Worm (Caenorhabditis elegans) whole organism, L1 larva: ENCODE measurements around the gene twk-48.

Source experiments
- C04F5.9 ChIP-seq: sonication (generic microtip); optimal IDR thresholded peaks from 2 replicates; lab custom pipeline; 2016; ENCODE audit warnings: missing genetic modification characterization, missing compliant biosample characterization
- F16B12.6 ChIP-seq: fragments of 150-350 bp; optimal IDR thresholded peaks from 2 replicates; lab custom pipeline; 2014; ENCODE audit warnings: missing biosample characterization, missing genetic modification characterization
- Y116A8C.19 ChIP-seq: sonication (generic microtip); optimal IDR thresholded peaks from 2 replicates; lab custom pipeline; 2016; ENCODE audit warnings: missing compliant biosample characterization, missing genetic modification characterization, borderline replicate concordance
- ama-1 ChIP-seq: fragments of 150-350 bp; optimal IDR thresholded peaks from 2 replicates; lab custom pipeline; 2014
- ceh-82 ChIP-seq, 3 experiments: fragments of 150-350 bp in 1 of 3; sonication (generic microtip) in 2 of 3; optimal IDR thresholded peaks; 2 replicates each; lab custom pipeline; 2014 to 2017; ENCODE audit warnings: missing biosample characterization in 3 of 3, missing genetic modification characterization in 3 of 3
- ceh-88 ChIP-seq: fragments of 200-800 bp; sonication (Bioruptor generic); IDR thresholded peaks from 2 replicates; pipeline ENCODE4 v1.3.6; 2022; ENCODE audit warnings: missing genetic modification characterization, missing compliant biosample characterization
- ceh-90 ChIP-seq: sonication (generic microtip); optimal IDR thresholded peaks from 2 replicates; lab custom pipeline; 2016; ENCODE audit warnings: missing genetic modification characterization, missing compliant biosample characterization
- dpl-1 ChIP-seq, 3 experiments: fragments of 150-350 bp in 2 of 3; sonication (generic microtip) in 1 of 3; optimal IDR thresholded peaks; 2 replicates each; lab custom pipeline; 2014 to 2017; ENCODE audit warnings: missing biosample characterization in 3 of 3, missing genetic modification characterization in 3 of 3, missing genetic modification reagents in 3 of 3
- dsc-1 ChIP-seq: sonication (generic microtip); optimal IDR thresholded peaks from 2 replicates; lab custom pipeline; 2016; ENCODE audit warnings: mild to moderate bottlenecking, missing genetic modification characterization, missing compliant biosample characterization
- efl-1 ChIP-seq, 4 experiments: fragments of 150-350 bp; optimal IDR thresholded peaks in 3 of 4; peaks in 1 of 4; 1 replicate in 1 of 4; 2 replicates in 3 of 4; lab custom pipeline; 2014; ENCODE audit warnings: missing biosample characterization in 2 of 4, missing genetic modification characterization in 2 of 4, missing genetic modification reagents in 2 of 4
- egl-27 ChIP-seq, 2 experiments: fragments of 150-350 bp in 1 of 2; sonication (generic microtip); optimal IDR thresholded peaks; 3 replicates each; lab custom pipeline; 2017 to 2018; ENCODE audit warnings: missing biosample characterization in 2 of 2, missing genetic modification characterization in 2 of 2, missing genetic modification reagents in 2 of 2
- elt-2 ChIP-seq: sonication (generic microtip); optimal IDR thresholded peaks from 2 replicates; lab custom pipeline; 2016; ENCODE audit warnings: missing genetic modification characterization, mild to moderate bottlenecking, inconsistent platforms, missing compliant biosample characterization, missing genetic modification reagents
- ets-5 ChIP-seq: fragments of 200-800 bp; sonication (Bioruptor generic); IDR thresholded peaks from 2 replicates; pipeline ENCODE4 v1.3.6; 2022; ENCODE audit warnings: missing genetic modification characterization, missing compliant biosample characterization
- fkh-8 ChIP-seq: sonication (generic microtip); optimal IDR thresholded peaks from 2 replicates; lab custom pipeline; 2016; ENCODE audit warnings: mild to moderate bottlenecking, missing genetic modification characterization, missing compliant biosample characterization
- grh-1 ChIP-seq: fragments of 200-800 bp; sonication (Bioruptor generic); IDR thresholded peaks from 2 replicates; pipeline ENCODE4 v1.3.6; 2022; ENCODE audit warnings: missing genetic modification reagents, missing genetic modification characterization, missing compliant biosample characterization
- hpl-2 ChIP-seq: fragments of 150-350 bp; optimal IDR thresholded peaks from 2 replicates; lab custom pipeline; 2014; ENCODE audit warnings: missing biosample characterization, missing genetic modification reagents, missing genetic modification characterization
- irx-1 ChIP-seq: sonication (generic microtip); optimal IDR thresholded peaks from 2 replicates; lab custom pipeline; 2016; ENCODE audit warnings: missing genetic modification characterization, missing compliant biosample characterization
- isw-1 ChIP-seq: fragments of 200-800 bp; sonication (Bioruptor generic); IDR thresholded peaks from 2 replicates; pipeline ENCODE4 v1.3.6; 2022; ENCODE audit warnings: missing genetic modification characterization, missing compliant biosample characterization
- jun-1 ChIP-seq: fragments of 150-350 bp; optimal IDR thresholded peaks from 2 replicates; lab custom pipeline; 2014; ENCODE audit warnings: missing biosample characterization, missing genetic modification reagents, missing genetic modification characterization
- lin-13 ChIP-seq: fragments of 150-350 bp; optimal IDR thresholded peaks from 2 replicates; lab custom pipeline; 2014; ENCODE audit warnings: missing biosample characterization, missing genetic modification reagents, missing genetic modification characterization
- lin-14 ChIP-seq: fragments of 200-800 bp; sonication (Bioruptor generic); optimal IDR thresholded peaks from 2 replicates; lab custom pipeline; 2018; ENCODE audit warnings: mild to moderate bottlenecking, missing genetic modification characterization, moderate library complexity, missing compliant biosample characterization
- lin-15B ChIP-seq: fragments of 150-350 bp; sonication (generic microtip); optimal IDR thresholded peaks from 3 replicates; lab custom pipeline; 2014; ENCODE audit warnings: missing biosample characterization, missing genetic modification characterization
- lin-39 ChIP-seq: fragments of 150-350 bp; optimal IDR thresholded peaks from 2 replicates; lab custom pipeline; 2014; ENCODE audit warnings: missing biosample characterization, missing genetic modification reagents, missing genetic modification characterization
- lsy-2 ChIP-seq, 2 experiments: fragments of 150-350 bp; optimal IDR thresholded peaks; 2 replicates each; lab custom pipeline; 2014; ENCODE audit warnings: missing biosample characterization in 2 of 2, missing genetic modification characterization in 2 of 2
- mab-9 ChIP-seq: fragments of 200-800 bp; sonication (Bioruptor generic); IDR thresholded peaks from 2 replicates; pipeline ENCODE4 v1.3.6; 2022; ENCODE audit warnings: missing genetic modification reagents, missing genetic modification characterization, missing compliant biosample characterization
- mdl-1 ChIP-seq, 2 experiments: fragments of 150-350 bp; optimal IDR thresholded peaks; 2 replicates each; lab custom pipeline; 2014 to 2017; ENCODE audit warnings: missing biosample characterization in 2 of 2, missing genetic modification characterization in 2 of 2, inconsistent platforms in 1 of 2
- mef-2 ChIP-seq: fragments of 150-350 bp; optimal IDR thresholded peaks from 2 replicates; lab custom pipeline; 2014; ENCODE audit warnings: missing biosample characterization, missing genetic modification characterization
- mep-1 ChIP-seq: fragments of 150-350 bp; optimal IDR thresholded peaks from 2 replicates; lab custom pipeline; 2014; ENCODE audit warnings: missing biosample characterization, missing genetic modification characterization
- nhr-19 ChIP-seq: fragments of 200-800 bp; sonication (Bioruptor generic); conservative IDR thresholded peaks from 2 replicates; pipeline ENCODE4 v1.3.6; 2022; ENCODE audit warnings: missing genetic modification characterization, missing compliant biosample characterization
- nhr-20 ChIP-seq: sonication (generic microtip); optimal IDR thresholded peaks from 2 replicates; lab custom pipeline; 2016; ENCODE audit warnings: mild to moderate bottlenecking, missing genetic modification characterization, missing compliant biosample characterization
- nhr-47 ChIP-seq: sonication (generic microtip); optimal IDR thresholded peaks from 2 replicates; lab custom pipeline; 2016; ENCODE audit warnings: mild to moderate bottlenecking, missing genetic modification characterization, moderate library complexity, missing compliant biosample characterization
- nhr-71 ChIP-seq: sonication (generic microtip); optimal IDR thresholded peaks from 2 replicates; lab custom pipeline; 2016; ENCODE audit warnings: mild to moderate bottlenecking, missing genetic modification characterization, moderate library complexity, missing compliant biosample characterization
- nhr-77 ChIP-seq: fragments of 150-350 bp; optimal IDR thresholded peaks from 2 replicates; lab custom pipeline; 2014; ENCODE audit warnings: missing biosample characterization, missing genetic modification characterization
- nhr-84 ChIP-seq: sonication (generic microtip); optimal IDR thresholded peaks from 2 replicates; lab custom pipeline; 2017; ENCODE audit warnings: missing biosample characterization, missing genetic modification characterization
- nhr-85 ChIP-seq: sonication (generic microtip); peaks from one replicate; lab custom pipeline; 2016; ENCODE audit warnings: missing genetic modification characterization, inconsistent platforms, missing compliant biosample characterization
- nhr-90 ChIP-seq: sonication (generic microtip); optimal IDR thresholded peaks from 2 replicates; lab custom pipeline; 2016; ENCODE audit warnings: mild to moderate bottlenecking, missing genetic modification characterization, missing compliant biosample characterization; ENCODE audit not compliant: poor library complexity
- pag-3 ChIP-seq: sonication (generic microtip); optimal IDR thresholded peaks from 2 replicates; lab custom pipeline; 2017; ENCODE audit warnings: missing genetic modification characterization, mild to moderate bottlenecking, missing compliant biosample characterization, antibody characterized with exemption, borderline replicate concordance; ENCODE audit not compliant: insufficient read depth
- pax-3 ChIP-seq: fragments of 200-800 bp; sonication (Bioruptor generic); optimal IDR thresholded peaks from 2 replicates; lab custom pipeline; 2018; ENCODE audit warnings: mild to moderate bottlenecking, missing genetic modification characterization, moderate library complexity, missing compliant biosample characterization
- pqm-1 ChIP-seq: sonication (generic microtip); optimal IDR thresholded peaks from 3 replicates; lab custom pipeline; 2017; ENCODE audit warnings: missing biosample characterization, missing genetic modification characterization
- skn-1 ChIP-seq: fragments of 150-350 bp; optimal IDR thresholded peaks from 2 replicates; lab custom pipeline; 2014; ENCODE audit warnings: missing biosample characterization, missing genetic modification characterization
- snu-23 ChIP-seq: sonication (generic microtip); optimal IDR thresholded peaks from 2 replicates; lab custom pipeline; 2016; ENCODE audit warnings: missing genetic modification characterization, missing compliant biosample characterization
- sptf-1 ChIP-seq: fragments of 150-350 bp; optimal IDR thresholded peaks from 2 replicates; lab custom pipeline; 2014; ENCODE audit warnings: missing biosample characterization, missing genetic modification characterization
- sup-37 ChIP-seq: fragments of 200-800 bp; sonication (Bioruptor generic); optimal IDR thresholded peaks from 2 replicates; lab custom pipeline; 2018; ENCODE audit warnings: mild to moderate bottlenecking, missing genetic modification characterization, missing compliant biosample characterization
- swsn-7 ChIP-seq: sonication (generic microtip); optimal IDR thresholded peaks from 2 replicates; lab custom pipeline; 2016; ENCODE audit warnings: missing genetic modification characterization, missing compliant biosample characterization
- tbx-2 ChIP-seq: sonication (generic microtip); optimal IDR thresholded peaks from 2 replicates; lab custom pipeline; 2016; ENCODE audit warnings: missing genetic modification characterization, missing compliant biosample characterization
- unc-130 ChIP-seq: fragments of 150-350 bp; optimal IDR thresholded peaks from 2 replicates; lab custom pipeline; 2017; ENCODE audit warnings: missing biosample characterization, missing genetic modification characterization, inconsistent platforms
- unc-98 ChIP-seq: fragments of 200-800 bp; sonication (Bioruptor generic); IDR thresholded peaks from 2 replicates; pipeline ENCODE4 v1.3.6; 2022; ENCODE audit warnings: missing genetic modification characterization, missing compliant biosample characterization
- vab-15 ChIP-seq: sonication (generic microtip); optimal IDR thresholded peaks from 2 replicates; lab custom pipeline; 2017; ENCODE audit warnings: missing genotype, mild to moderate bottlenecking, missing genetic modification characterization, missing compliant biosample characterization
- xbp-1 ChIP-seq: sonication (generic microtip); optimal IDR thresholded peaks from 2 replicates; lab custom pipeline; 2016; ENCODE audit warnings: missing genetic modification characterization, missing compliant biosample characterization
- zag-1 ChIP-seq: fragments of 150-350 bp; optimal IDR thresholded peaks from 2 replicates; lab custom pipeline; 2014; ENCODE audit warnings: missing biosample characterization, missing genetic modification characterization
- zip-4 ChIP-seq: fragments of 200-800 bp; sonication (Bioruptor generic); optimal IDR thresholded peaks from 2 replicates; lab custom pipeline; 2018; ENCODE audit warnings: mild to moderate bottlenecking, missing genetic modification characterization, moderate library complexity, missing compliant biosample characterization
- ztf-11 ChIP-seq, 2 experiments: sonication (generic microtip); optimal IDR thresholded peaks; 2 replicates each; lab custom pipeline; 2016 to 2017; ENCODE audit warnings: missing genetic modification characterization in 2 of 2, missing biosample characterization in 1 of 2, missing compliant biosample characterization in 1 of 2
- ztf-4 ChIP-seq: fragments of 150-350 bp; optimal IDR thresholded peaks from 2 replicates; lab custom pipeline; 2014; ENCODE audit warnings: missing biosample characterization, missing genetic modification characterization

The twk-48 gene

DNA sequence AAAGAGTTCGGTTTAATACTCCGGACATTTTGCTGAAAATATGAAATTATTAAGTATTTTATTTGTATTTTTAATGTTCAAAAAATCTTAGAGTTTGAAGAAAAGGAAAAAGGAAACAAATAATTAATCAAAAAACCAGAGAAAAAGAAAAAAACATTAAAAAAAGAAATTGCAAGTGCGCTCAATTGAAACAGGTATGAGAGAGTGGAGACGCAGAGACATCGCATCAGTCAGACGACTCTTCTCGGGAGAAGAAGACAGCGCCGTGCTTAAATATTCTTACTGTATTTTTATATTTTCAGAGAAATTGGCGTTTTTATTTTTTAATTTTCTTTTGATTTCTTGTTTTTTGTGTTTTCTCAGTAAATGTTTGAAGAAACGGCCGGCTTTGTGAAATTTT is 12.4 kb upstream of the twk-48 start, which contains the start of gene mrpl-36:
Gene mrpl-36, minus strand, starts transcription at position 34 of the 400 bp plus-strand sequence.
- TF ChIP-seq grh-1 = no peak
- peak; percentile 30 for TF ChIP-seq nhr-20
- no peak for TF ChIP-seq pax-3 (tag; lab: Kevin White, UChicago)
- no peak for TF ChIP-seq pag-3
- TF ChIP-seq ceh-88 = no peak
- no peak for TF ChIP-seq nhr-77 (tag; lab: Kevin White, UChicago)
- no peak for TF ChIP-seq hpl-2 (GFP tag; lab: Kevin White, UChicago)
- TF ChIP-seq F16B12.6 (tag; lab: Kevin White, UChicago) = peak; percentile 33
- TF ChIP-seq dpl-1 (GFP tag; optimal IDR thresholded peaks at IDR 0.05; lab: Kevin White, UChicago) = peak; percentile 33 to 64 (median 39)
- peak; percentile 9 for TF ChIP-seq lin-15B (tag; lab: Kevin White, UChicago)
- TF ChIP-seq lin-39 = no peak
- TF ChIP-seq dsc-1 (tag; lab: Kevin White, UChicago) = no peak
- TF ChIP-seq mab-9 (GFP tag; lab: Robert Waterston, UW) = no peak
- no peak for TF ChIP-seq lin-14 (GFP tag; lab: Kevin White, UChicago)
- TF ChIP-seq zip-4 = no peak
- no peak for TF ChIP-seq sptf-1
- TF ChIP-seq pqm-1 (tag; lab: Kevin White, UChicago) = no peak
- TF ChIP-seq nhr-90 (tag; lab: Kevin White, UChicago) = no peak
- TF ChIP-seq ets-5 (GFP tag; lab: Robert Waterston, UW) = no peak
- TF ChIP-seq nhr-84 (tag; lab: Kevin White, UChicago) = no peak
- TF ChIP-seq swsn-7 (tag; lab: Kevin White, UChicago) = peak; percentile 4
- TF ChIP-seq irx-1 (tag; lab: Kevin White, UChicago) = no peak
- TF ChIP-seq mep-1 (tag; lab: Kevin White, UChicago) = peak; percentile 38
- no peak for TF ChIP-seq isw-1 (GFP tag; lab: Robert Waterston, UW)
- TF ChIP-seq fkh-8 (tag; lab: Kevin White, UChicago) = no peak
- TF ChIP-seq skn-1 = peak; percentile 40
- TF ChIP-seq vab-15 (tag; lab: Kevin White, UChicago) = no peak
- no peak for TF ChIP-seq nhr-85 (tag; lab: Kevin White, UChicago)
- no peak for TF ChIP-seq C04F5.9 (tag; lab: Kevin White, UChicago)
- TF ChIP-seq unc-98 = no peak
- TF ChIP-seq mdl-1 (tag; optimal IDR thresholded peaks at IDR 0.05; lab: Kevin White, UChicago) = peak in 1 of 2 experiments; percentile 5
- no peak for TF ChIP-seq xbp-1 (tag; lab: Kevin White, UChicago)
- peak in 1 of 3 experiments; percentile 36 for TF ChIP-seq ceh-82 (tag; optimal IDR thresholded peaks at IDR 0.05; lab: Kevin White, UChicago)
- no peak for TF ChIP-seq Y116A8C.19
- TF ChIP-seq lin-13 = no peak
- TF ChIP-seq nhr-19 = no peak
- TF ChIP-seq mef-2 (tag; lab: Kevin White, UChicago) = no peak
- TF ChIP-seq efl-1 (optimal IDR thresholded peaks at IDR 0.05; lab: Kevin White, UChicago) = peak; percentile 52 to 67
- peak; percentile 45 to 94 for TF ChIP-seq efl-1 (GFP tag; optimal IDR thresholded peaks at IDR 0.05 in 1 of 2; lab: Kevin White, UChicago)
- TF ChIP-seq snu-23 (GFP tag; lab: Kevin White, UChicago) = peak; percentile 54
- no peak for TF ChIP-seq ceh-90 (tag; lab: Kevin White, UChicago)
- TF ChIP-seq zag-1 = no peak
- peak; percentile 17 for TF ChIP-seq nhr-47 (tag; lab: Kevin White, UChicago)
- no peak for TF ChIP-seq ztf-11 (tag; optimal IDR thresholded peaks at IDR 0.05; lab: Kevin White, UChicago)
- no peak for TF ChIP-seq elt-2 (tag; lab: Kevin White, UChicago)
- peak; percentile 50 to 61 for TF ChIP-seq lsy-2 (tag; optimal IDR thresholded peaks at IDR 0.05; lab: Kevin White, UChicago)
- no peak for TF ChIP-seq jun-1 (tag; lab: Kevin White, UChicago)
- no peak for TF ChIP-seq tbx-2
- TF ChIP-seq egl-27 (tag; optimal IDR thresholded peaks at IDR 0.05; lab: Kevin White, UChicago) = no peak
- TF ChIP-seq sup-37 (GFP tag; lab: Kevin White, UChicago) = no peak
- TF ChIP-seq unc-130 (tag; lab: Kevin White, UChicago) = no peak
- TF ChIP-seq ztf-4 (tag; lab: Kevin White, UChicago) = no peak
- no peak for TF ChIP-seq ama-1
- TF ChIP-seq nhr-71 (tag; lab: Kevin White, UChicago) = peak; percentile 46
